Fruit fly (Drosophila melanogaster) whole organism, embryonic: Measurements from ENCODE around the gene Ubi-p5E.

Experiments used
- Aef1 ChIP-seq: fragments of 200-800 bp; sonication (Bioruptor generic); IDR thresholded peaks from 3 replicates; pipeline ENCODE4 v1.3.6; 2022; ENCODE audit warnings: missing biosample characterization, missing genetic modification characterization
- Bgb ChIP-seq: fragments of 200-800 bp; sonication (Bioruptor generic); IDR thresholded peaks from 2 replicates; pipeline ENCODE4 v1.3.6; 2022; ENCODE audit warnings: missing biosample characterization, missing genetic modification characterization; ENCODE audit not compliant: partially characterized antibody
- CG10462 ChIP-seq: fragments of 200-800 bp; sonication (Bioruptor generic); optimal IDR thresholded peaks from 2 replicates; lab custom pipeline; 2016; ENCODE audit warnings: missing biosample characterization, missing genetic modification characterization
- CG14860 ChIP-seq: fragments of 200-800 bp; sonication (Bioruptor generic); IDR thresholded peaks from 3 replicates; pipeline ENCODE4 v1.3.6; 2022; ENCODE audit warnings: missing biosample characterization, missing genetic modification characterization; ENCODE audit not compliant: partially characterized antibody
- CG1603 ChIP-seq: fragments of 200-800 bp; sonication (Bioruptor generic); optimal IDR thresholded peaks from 2 replicates; lab custom pipeline; 2019; ENCODE audit warnings: missing biosample characterization, mild to moderate bottlenecking, missing genetic modification characterization, moderate library complexity
- CG16779 ChIP-seq: fragments of 200-800 bp; sonication (Bioruptor generic); IDR thresholded peaks from 2 replicates; pipeline ENCODE4 v1.3.6; 2022; ENCODE audit warnings: missing biosample characterization, missing genetic modification characterization
- CG17328 ChIP-seq: fragments of 200-800 bp; sonication (Bioruptor generic); IDR thresholded peaks from 2 replicates; pipeline ENCODE4 v1.3.6; 2022; ENCODE audit warnings: missing biosample characterization, missing genetic modification characterization
- CG17912 ChIP-seq: fragments of 200-800 bp; sonication (Bioruptor generic); optimal IDR thresholded peaks from 2 replicates; lab custom pipeline; 2018; ENCODE audit warnings: missing biosample characterization, mild to moderate bottlenecking, missing genetic modification characterization
- CG33213 ChIP-seq: fragments of 200-800 bp; sonication (Bioruptor generic); optimal IDR thresholded peaks from 3 replicates; lab custom pipeline; 2016; ENCODE audit warnings: missing biosample characterization, missing genetic modification characterization
- CG42726 ChIP-seq: fragments of 200-800 bp; sonication (Bioruptor generic); IDR thresholded peaks from 2 replicates; pipeline ENCODE4 v1.3.6; 2022; ENCODE audit warnings: missing biosample characterization, missing genetic modification characterization; ENCODE audit not compliant: partially characterized antibody
- CG4360 ChIP-seq: fragments of 200-800 bp; sonication (Bioruptor generic); IDR thresholded peaks from 2 replicates; pipeline ENCODE4 v1.3.6; 2022; ENCODE audit warnings: missing biosample characterization, missing genetic modification characterization
- CG4730 ChIP-seq: fragments of 200-800 bp; sonication (Bioruptor generic); IDR thresholded peaks from 2 replicates; pipeline ENCODE4 v1.3.6; 2022; ENCODE audit warnings: missing biosample characterization, missing genetic modification characterization
- CG4820 ChIP-seq: fragments of 200-800 bp; sonication (Bioruptor generic); optimal IDR thresholded peaks from 3 replicates; lab custom pipeline; 2016; ENCODE audit warnings: missing biosample characterization, missing genetic modification characterization
- CG8924 ChIP-seq: fragments of 200-800 bp; optimal IDR thresholded peaks from 3 replicates; lab custom pipeline; 2019; ENCODE audit warnings: missing biosample characterization, mild to moderate bottlenecking, missing genetic modification characterization, moderate library complexity
- CG9437 ChIP-seq: fragments of 200-800 bp; sonication (Bioruptor generic); optimal IDR thresholded peaks from 2 replicates; lab custom pipeline; 2018; ENCODE audit warnings: missing biosample characterization, mild to moderate bottlenecking, missing genetic modification characterization
- Dref ChIP-seq: fragments of 200-800 bp; sonication (Bioruptor generic); IDR thresholded peaks from 2 replicates; pipeline ENCODE4 v1.3.6; 2022; ENCODE audit warnings: missing biosample characterization, missing genetic modification characterization
- HLH3B ChIP-seq: fragments of 200-800 bp; sonication (Bioruptor generic); IDR thresholded peaks from 2 replicates; pipeline ENCODE4 v1.3.6; 2022; ENCODE audit warnings: missing biosample characterization, missing genetic modification characterization
- HLH4C ChIP-seq: fragments of 200-800 bp; sonication (Bioruptor generic); IDR thresholded peaks from 3 replicates; pipeline ENCODE4 v1.3.6; 2022; ENCODE audit warnings: missing biosample characterization, missing genetic modification characterization; ENCODE audit not compliant: partially characterized antibody
- Hey ChIP-seq: fragments of 200-800 bp; sonication (Bioruptor generic); optimal IDR thresholded peaks from 3 replicates; lab custom pipeline; 2018; ENCODE audit warnings: missing biosample characterization, mild to moderate bottlenecking, missing genetic modification characterization
- Hsf ChIP-seq: fragments of 200-800 bp; sonication (Bioruptor generic); optimal IDR thresholded peaks from 3 replicates; lab custom pipeline; 2016; ENCODE audit warnings: missing biosample characterization, missing genetic modification characterization
- MBD-R2 ChIP-seq: fragments of 200-800 bp; sonication (Bioruptor generic); IDR thresholded peaks from 2 replicates; pipeline ENCODE4 v1.3.6; 2022; ENCODE audit warnings: missing biosample characterization, missing genetic modification characterization
- Myb ChIP-seq: fragments of 200-800 bp; sonication (Bioruptor generic); optimal IDR thresholded peaks from 2 replicates; lab custom pipeline; 2016; ENCODE audit warnings: missing biosample characterization, missing genetic modification characterization
- NFAT ChIP-seq: fragments of 200-800 bp; sonication (Bioruptor generic); IDR thresholded peaks from 2 replicates; pipeline ENCODE4 v1.3.6; 2022; ENCODE audit warnings: missing biosample characterization, missing genetic modification characterization
- Pdp1 ChIP-seq, 2 experiments: fragments of 200-800 bp; sonication (Bioruptor generic); optimal IDR thresholded peaks; 3 replicates each; lab custom pipeline; 2016; ENCODE audit warnings: missing biosample characterization in 2 of 2, missing genetic modification characterization in 2 of 2, mild to moderate bottlenecking in 1 of 2, moderate library complexity in 1 of 2
- TFAM ChIP-seq: fragments of 200-800 bp; sonication (Bioruptor generic); optimal IDR thresholded peaks from 2 replicates; lab custom pipeline; 2017; ENCODE audit warnings: missing biosample characterization, missing genetic modification characterization, inconsistent platforms
- Trl ChIP-seq, 3 experiments: fragments of >200 bp in 2 of 3; fragments of 200-800 bp in 1 of 3; sonication (Bioruptor generic) in 1 of 3; optimal IDR thresholded peaks; 2 replicates in 1 of 3; 3 replicates in 2 of 3; lab custom pipeline; 2016 to 2017; ENCODE audit warnings: missing biosample characterization in 1 of 3, missing genetic modification characterization in 1 of 3
- Xrp1 ChIP-seq: fragments of 200-800 bp; sonication (Bioruptor generic); IDR thresholded peaks from 2 replicates; pipeline ENCODE4 v1.3.6; 2022; ENCODE audit warnings: missing biosample characterization, missing genetic modification characterization
- abd-A ChIP-seq: fragments of 200-800 bp; sonication (Bioruptor generic); optimal IDR thresholded peaks from 3 replicates; lab custom pipeline; 2019; ENCODE audit warnings: missing biosample characterization, mild to moderate bottlenecking, missing genetic modification characterization, moderate library complexity
- amos ChIP-seq: fragments of 200-800 bp; sonication (Bioruptor generic); IDR thresholded peaks from 2 replicates; pipeline ENCODE4 v1.3.6; 2022; ENCODE audit warnings: missing biosample characterization, missing genetic modification characterization; ENCODE audit not compliant: partially characterized antibody
- br ChIP-seq: fragments of >200 bp; optimal IDR thresholded peaks from 2 replicates; lab custom pipeline; 2017
- chif ChIP-seq, 2 experiments: fragments of 200-800 bp; sonication (Bioruptor generic); optimal IDR thresholded peaks; 3 replicates each; lab custom pipeline; 2016; ENCODE audit warnings: missing biosample characterization in 2 of 2, missing genetic modification characterization in 2 of 2
- chm ChIP-seq: fragments of 200-800 bp; sonication (Bioruptor generic); IDR thresholded peaks from 2 replicates; pipeline ENCODE4 v1.3.6; 2022; ENCODE audit warnings: missing biosample characterization, missing genetic modification characterization
- da ChIP-seq: fragments of 200-800 bp; sonication (Bioruptor generic); optimal IDR thresholded peaks from 2 replicates; lab custom pipeline; 2016; ENCODE audit warnings: missing biosample characterization, missing genetic modification characterization
- dmrt11E ChIP-seq: fragments of 200-800 bp; sonication (Bioruptor generic); optimal IDR thresholded peaks from 3 replicates; lab custom pipeline; 2018; ENCODE audit warnings: missing biosample characterization, mild to moderate bottlenecking, missing genetic modification characterization, moderate library complexity
- en ChIP-seq: fragments of 200-800 bp; sonication (Bioruptor generic); optimal IDR thresholded peaks from 2 replicates; lab custom pipeline; 2016; ENCODE audit warnings: missing biosample characterization, missing genetic modification characterization
- exex ChIP-seq: fragments of 200-800 bp; sonication (Bioruptor generic); optimal IDR thresholded peaks from 4 replicates; lab custom pipeline; 2018; ENCODE audit warnings: missing biosample characterization, mild to moderate bottlenecking, missing genetic modification characterization, moderate library complexity
- fru ChIP-seq: fragments of >200 bp; optimal IDR thresholded peaks from 2 replicates; lab custom pipeline; 2017
- gsb-n ChIP-seq: fragments of 200-800 bp; sonication (Bioruptor generic); optimal IDR thresholded peaks from 3 replicates; lab custom pipeline; 2018; ENCODE audit warnings: missing biosample characterization, mild to moderate bottlenecking, missing genetic modification characterization
- jigr1 ChIP-seq: fragments of 200-800 bp; sonication (Bioruptor generic); IDR thresholded peaks from 3 replicates; pipeline ENCODE4 v1.3.6; 2022; ENCODE audit warnings: missing biosample characterization, missing genetic modification characterization
- jing ChIP-seq: fragments of 200-800 bp; sonication (Bioruptor generic); optimal IDR thresholded peaks from 2 replicates; lab custom pipeline; 2018; ENCODE audit warnings: missing biosample characterization, mild to moderate bottlenecking, missing genetic modification characterization
- ken ChIP-seq: fragments of 200-800 bp; sonication (Bioruptor generic); IDR thresholded peaks from 3 replicates; pipeline ENCODE4 v1.3.6; 2022; ENCODE audit warnings: missing biosample characterization, missing genetic modification characterization
- kni ChIP-seq: fragments of 200-800 bp; sonication (Bioruptor generic); optimal IDR thresholded peaks from 3 replicates; lab custom pipeline; 2017; ENCODE audit warnings: mild to moderate bottlenecking, missing biosample characterization, missing genetic modification reagents, missing genetic modification characterization
- knrl ChIP-seq: fragments of 200-800 bp; sonication (Bioruptor generic); IDR thresholded peaks from 3 replicates; pipeline ENCODE4 v1.3.6; 2022; ENCODE audit warnings: missing biosample characterization, missing genetic modification characterization; ENCODE audit not compliant: partially characterized antibody
- mirr ChIP-seq: fragments of 200-800 bp; sonication (Bioruptor generic); optimal IDR thresholded peaks from 3 replicates; lab custom pipeline; 2018; ENCODE audit warnings: missing biosample characterization, mild to moderate bottlenecking, missing genetic modification characterization
- rib ChIP-seq: fragments of 200-800 bp; sonication (Bioruptor generic); IDR thresholded peaks from 2 replicates; pipeline ENCODE4 v1.3.6; 2022; ENCODE audit warnings: missing biosample characterization, missing genetic modification characterization
- schlank ChIP-seq: fragments of 200-800 bp; sonication (Bioruptor generic); optimal IDR thresholded peaks from 2 replicates; lab custom pipeline; 2018; ENCODE audit warnings: missing biosample characterization, mild to moderate bottlenecking, missing genetic modification characterization
- shn ChIP-seq: fragments of 200-800 bp; sonication (Bioruptor generic); optimal IDR thresholded peaks from 3 replicates; lab custom pipeline; 2016; ENCODE audit warnings: missing biosample characterization, missing genetic modification characterization
- sima ChIP-seq: fragments of 200-800 bp; sonication (Bioruptor generic); optimal IDR thresholded peaks from 2 replicates; lab custom pipeline; 2016; ENCODE audit warnings: missing biosample characterization, missing genetic modification characterization
- sqz ChIP-seq: fragments of 200-800 bp; sonication (Bioruptor generic); optimal IDR thresholded peaks from 3 replicates; lab custom pipeline; 2018; ENCODE audit warnings: missing biosample characterization, mild to moderate bottlenecking, missing genetic modification characterization
- sug ChIP-seq: fragments of 200-800 bp; optimal IDR thresholded peaks from 2 replicates; lab custom pipeline; 2019; ENCODE audit warnings: missing biosample characterization, mild to moderate bottlenecking, missing genetic modification characterization, moderate library complexity
- vnd ChIP-seq: fragments of 200-800 bp; sonication (Bioruptor generic); IDR thresholded peaks from 3 replicates; pipeline ENCODE4 v1.3.6; 2022; ENCODE audit warnings: missing biosample characterization, missing genetic modification characterization; ENCODE audit not compliant: partially characterized antibody
- zen2 ChIP-seq: fragments of 200-800 bp; sonication (Bioruptor generic); IDR thresholded peaks from 3 replicates; pipeline ENCODE4 v1.3.6; 2022; ENCODE audit warnings: missing biosample characterization, missing genetic modification characterization; ENCODE audit not compliant: partially characterized antibody

The Ubi-p5E gene

DNA sequence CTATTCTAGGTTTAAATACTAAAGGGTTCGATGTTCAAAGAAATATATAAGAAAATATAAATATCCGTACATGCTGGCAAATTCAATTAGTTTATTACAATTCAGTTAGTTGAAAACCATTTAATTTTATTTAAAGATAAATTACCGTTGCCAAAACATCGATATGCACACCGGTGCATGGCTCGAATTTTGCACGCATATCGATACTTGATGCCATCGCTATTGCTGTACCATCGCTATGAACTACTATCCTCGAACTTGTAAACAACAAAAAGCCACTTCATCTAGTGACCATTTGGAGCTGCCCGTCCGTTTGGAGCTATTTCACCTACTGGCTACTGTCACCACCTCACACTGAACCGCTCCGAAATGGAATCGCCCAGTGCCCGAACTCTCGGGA is 18.5 kb downstream of the Ubi-p5E start, which contains the start of gene Josd (continued):
- TF ChIP-seq abd-A (tag; lab: Kevin White, UChicago): no peak
- no peak for TF ChIP-seq ken (GFP tag; lab: Robert Waterston, UW)
- peak; percentile 75 for TF ChIP-seq Myb
- TF ChIP-seq Hsf (GFP tag; lab: Kevin White, UChicago): no peak
- peak; percentile 68; the same call in 1 of the 2 replicates for TF ChIP-seq CG42726
- peak; percentile 92 for TF ChIP-seq amos (GFP tag; lab: Robert Waterston, UW)
- TF ChIP-seq CG14860: peak; percentile 69
- no peak for TF ChIP-seq HLH3B
- no peak for TF ChIP-seq dmrt11E (tag; lab: Kevin White, UChicago)
- peak; percentile 67 for TF ChIP-seq vnd (GFP tag; lab: Robert Waterston, UW)
- TF ChIP-seq CG9437: no peak
- TF ChIP-seq CG1603: peak; percentile 36
- peak; percentile 86 for TF ChIP-seq Bgb (GFP tag; lab: Robert Waterston, UW)
- TF ChIP-seq knrl: peak; percentile 85
- TF ChIP-seq HLH4C (GFP tag; lab: Robert Waterston, UW): peak; percentile 74
- peak; percentile 71 for TF ChIP-seq MBD-R2 (GFP tag; lab: Robert Waterston, UW)
- TF ChIP-seq CG8924 (tag; lab: Kevin White, UChicago): no peak
- TF ChIP-seq Hey (tag; lab: Kevin White, UChicago): no peak
- peak; percentile 81 for TF ChIP-seq Dref

DNA sequence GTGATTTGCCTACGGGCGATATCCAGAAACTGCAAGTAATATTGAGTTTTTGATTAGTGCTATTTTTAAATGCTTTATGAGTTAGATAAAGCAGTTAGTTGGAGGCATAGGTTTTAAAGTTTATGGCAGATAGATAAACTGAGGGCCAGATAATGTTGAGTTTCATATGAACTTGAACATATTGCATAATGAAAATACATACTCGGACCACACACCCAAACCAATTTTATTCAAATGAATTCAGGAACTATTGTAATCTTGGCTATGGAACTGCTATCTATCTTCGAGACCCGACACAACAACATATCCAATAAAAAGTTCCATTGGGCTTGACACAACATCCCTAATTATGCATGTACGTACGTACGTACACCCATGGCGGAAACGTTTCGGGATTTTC is 19.8 kb downstream of the Ubi-p5E start:
- TF ChIP-seq TFAM (GFP tag; lab: Kevin White, UChicago) (no peak), CG4820 (GFP tag; lab: Kevin White, UChicago) (no peak), schlank (no peak), CG33213 (no peak), sqz (no peak), shn (no peak), Pdp1 (GFP tag; optimal IDR thresholded peaks at IDR 0.05; lab: Kevin White, UChicago) (peak in 1 of 2 experiments; percentile 73), jigr1 (GFP tag; lab: Robert Waterston, UW) (no peak), en (no peak), CG4360 (no peak), sima (GFP tag; lab: Kevin White, UChicago) (no peak), CG10462 (GFP tag; lab: Kevin White, UChicago) (no peak), br (no peak), NFAT (no peak), chif (GFP tag; optimal IDR thresholded peaks at IDR 0.05; lab: Kevin White, UChicago) (no peak), chm (GFP tag; lab: Robert Waterston, UW) (no peak), exex (peak; percentile 37), gsb-n (no peak), mirr (GFP tag; lab: Kevin White, UChicago) (peak; percentile 66), Aef1 (GFP tag; lab: Robert Waterston, UW) (no peak), sug (tag; lab: Kevin White, UChicago) (peak; percentile 3), zen2 (no peak)

DNA sequence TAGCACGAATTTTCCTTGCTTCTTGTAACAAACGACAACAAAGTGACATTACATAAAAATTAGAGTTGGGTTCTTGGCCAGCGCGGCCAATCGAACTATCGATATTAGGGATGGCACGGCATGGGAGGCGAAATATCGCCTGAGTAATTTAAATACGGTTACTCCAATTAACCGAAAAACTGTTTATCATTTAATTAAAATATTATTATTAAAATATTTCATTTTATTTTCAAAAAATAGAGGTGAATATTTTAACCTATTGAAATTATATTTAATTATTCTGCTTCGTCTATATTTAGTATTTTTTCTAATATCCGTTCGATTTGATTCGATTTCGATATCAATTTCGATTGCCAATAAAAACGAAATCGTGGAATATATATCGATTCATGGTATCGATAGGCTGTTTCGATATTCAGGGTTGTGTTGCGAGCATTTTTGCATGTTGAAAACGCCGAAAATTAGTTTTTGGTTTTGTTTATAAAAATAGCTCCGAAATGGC is 24.0 kb downstream of the Ubi-p5E start, which contains the start of the genes Rbcn-3A and Spx:
Gene Rbcn-3A (minus strand): TSS at position 74 of the 502 bp plus-strand sequence.
Gene Spx (plus strand): TSS at position 409 of the 502 bp plus-strand sequence.
- TF ChIP-seq CG17912 (GFP tag; lab: Kevin White, UChicago) (no peak), rib (no peak), Trl (optimal IDR thresholded peaks at IDR 0.05; lab: Kevin White, UChicago) (no peak), Trl (GFP tag; optimal IDR thresholded peaks at IDR 0.05; lab: Kevin White, UChicago) (no peak), jing (GFP tag; lab: Kevin White, UChicago) (no peak), kni (GFP tag; lab: Kevin White, UChicago) (no peak), CG4730 (GFP tag; lab: Robert Waterston, UW) (no peak), Xrp1 (GFP tag; lab: Robert Waterston, UW) (peak; percentile 5; the same call in 1 of the 2 replicates), CG17328 (GFP tag; lab: Robert Waterston, UW) (peak; percentile 29; the same call in 1 of the 2 replicates), fru (lab: Kevin White, UChicago) (no peak), CG16779 (GFP tag; lab: Robert Waterston, UW) (no peak), da (no peak), chm (GFP tag; lab: Robert Waterston, UW) (no peak)
